Fruit fly (Drosophila melanogaster) whole organism, embryonic: ENCODE measurements around the gene Bro.
A peak's percentile ranks its signal among the peaks of the same experiment; 100 is the strongest.

Experiments
- Antp ChIP-seq: fragments of 200-800 bp; sonication (Bioruptor generic); optimal IDR thresholded peaks from 3 replicates; lab custom pipeline; 2016; ENCODE audit warnings: missing biosample characterization, missing genetic modification characterization
- Atf-2 ChIP-seq: fragments of 200-800 bp; sonication (Bioruptor generic); optimal IDR thresholded peaks from 2 replicates; lab custom pipeline; 2016; ENCODE audit warnings: missing biosample characterization, missing genetic modification characterization
- Bgb ChIP-seq: fragments of 200-800 bp; sonication (Bioruptor generic); IDR thresholded peaks from 2 replicates; pipeline ENCODE4 v1.3.6; 2022; ENCODE audit warnings: missing biosample characterization, missing genetic modification characterization; ENCODE audit not compliant: partially characterized antibody
- CG1024 ChIP-seq: fragments of 200-800 bp; sonication (Bioruptor generic); IDR thresholded peaks from 2 replicates; pipeline ENCODE4 v1.3.6; 2022; ENCODE audit warnings: missing biosample characterization, missing genetic modification characterization
- CG11085 ChIP-seq: fragments of 200-800 bp; sonication (Bioruptor generic); IDR thresholded peaks from 2 replicates; pipeline ENCODE4 v1.3.6; 2022; ENCODE audit warnings: missing biosample characterization, missing genetic modification characterization
- CG11695 ChIP-seq: fragments of 200-800 bp; sonication (Bioruptor generic); IDR thresholded peaks from 3 replicates; pipeline ENCODE4 v1.3.6; 2022; ENCODE audit warnings: missing biosample characterization, missing genetic modification characterization
- CG13775 ChIP-seq: fragments of 200-800 bp; sonication (Bioruptor generic); optimal IDR thresholded peaks from 3 replicates; lab custom pipeline; 2017; ENCODE audit warnings: missing biosample characterization, mild to moderate bottlenecking, missing genetic modification characterization
- CG14050 ChIP-seq: fragments of 200-800 bp; sonication (Bioruptor generic); IDR thresholded peaks from 3 replicates; pipeline ENCODE4 v1.3.6; 2022; ENCODE audit warnings: missing biosample characterization, missing genetic modification characterization
- CG15269 ChIP-seq: fragments of 200-800 bp; sonication (Bioruptor generic); optimal IDR thresholded peaks from 2 replicates; lab custom pipeline; 2018; ENCODE audit warnings: missing biosample characterization, mild to moderate bottlenecking, missing genetic modification characterization, moderate library complexity
- CG15696 ChIP-seq: fragments of 200-800 bp; sonication (Bioruptor generic); optimal IDR thresholded peaks from 2 replicates; lab custom pipeline; 2019; ENCODE audit warnings: missing biosample characterization, mild to moderate bottlenecking, missing genetic modification characterization, moderate library complexity
- CG18764 ChIP-seq: fragments of 200-800 bp; sonication (Bioruptor generic); optimal IDR thresholded peaks from 3 replicates; lab custom pipeline; 2016; ENCODE audit warnings: missing biosample characterization, missing genetic modification characterization
- CG2889 ChIP-seq: fragments of 200-800 bp; sonication (Bioruptor generic); IDR thresholded peaks from 3 replicates; pipeline ENCODE4 v1.3.6; 2022; ENCODE audit warnings: missing biosample characterization, missing genetic modification characterization
- CG3065 ChIP-seq: fragments of 200-800 bp; sonication (Bioruptor generic); optimal IDR thresholded peaks from 2 replicates; lab custom pipeline; 2016; ENCODE audit warnings: missing biosample characterization, missing genetic modification characterization
- CG31224 ChIP-seq: fragments of 200-800 bp; sonication (Bioruptor generic); IDR thresholded peaks from 2 replicates; pipeline ENCODE4 v1.3.6; 2022; ENCODE audit warnings: missing biosample characterization, missing genetic modification characterization
- CG33557 ChIP-seq: fragments of 200-800 bp; sonication (Bioruptor generic); optimal IDR thresholded peaks from 2 replicates; lab custom pipeline; 2019; ENCODE audit warnings: missing biosample characterization, mild to moderate bottlenecking, missing genetic modification characterization, moderate library complexity
- CG3995 ChIP-seq: fragments of 200-800 bp; sonication (Bioruptor generic); optimal IDR thresholded peaks from 3 replicates; lab custom pipeline; 2016; ENCODE audit warnings: missing biosample characterization, missing genetic modification characterization
- CG4707 ChIP-seq: fragments of 200-800 bp; sonication (Bioruptor generic); optimal IDR thresholded peaks from 2 replicates; lab custom pipeline; 2018; ENCODE audit warnings: missing biosample characterization, mild to moderate bottlenecking, missing genetic modification characterization, moderate library complexity
- CG4730 ChIP-seq: fragments of 200-800 bp; sonication (Bioruptor generic); IDR thresholded peaks from 2 replicates; pipeline ENCODE4 v1.3.6; 2022; ENCODE audit warnings: missing biosample characterization, missing genetic modification characterization
- CG4854 ChIP-seq: fragments of 200-800 bp; sonication (Bioruptor generic); optimal IDR thresholded peaks from 2 replicates; lab custom pipeline; 2016; ENCODE audit warnings: missing biosample characterization, missing genetic modification characterization, inconsistent platforms
- CG6254 ChIP-seq: fragments of 200-800 bp; sonication (Bioruptor generic); optimal IDR thresholded peaks from 3 replicates; lab custom pipeline; 2017; ENCODE audit warnings: mild to moderate bottlenecking, missing biosample characterization, missing genetic modification reagents, missing genetic modification characterization
- CG8478 ChIP-seq: fragments of >200 bp; optimal IDR thresholded peaks from 2 replicates; lab custom pipeline; 2018
- Chrac-16 ChIP-seq: fragments of 200-800 bp; sonication (Bioruptor generic); optimal IDR thresholded peaks from 3 replicates; lab custom pipeline; 2016; ENCODE audit warnings: missing biosample characterization, missing genetic modification characterization
- CkIIα-i1 ChIP-seq: fragments of 200-800 bp; sonication (Bioruptor generic); IDR thresholded peaks from 2 replicates; pipeline ENCODE4 v1.3.6; 2022; ENCODE audit warnings: missing biosample characterization, missing genetic modification characterization
- Dek ChIP-seq: fragments of 200-800 bp; sonication (Bioruptor generic); optimal IDR thresholded peaks from 3 replicates; lab custom pipeline; 2019; ENCODE audit warnings: missing biosample characterization, mild to moderate bottlenecking, missing genetic modification characterization, moderate library complexity
- Jarid2 ChIP-seq: fragments of 200-800 bp; sonication (Bioruptor generic); optimal IDR thresholded peaks from 3 replicates; lab custom pipeline; 2017; ENCODE audit warnings: mild to moderate bottlenecking, missing biosample characterization, missing genetic modification reagents, missing genetic modification characterization
- Lhr ChIP-seq: fragments of 200-800 bp; sonication (Bioruptor generic); optimal IDR thresholded peaks from 3 replicates; lab custom pipeline; 2017; ENCODE audit warnings: mild to moderate bottlenecking, missing biosample characterization, missing genetic modification reagents, missing genetic modification characterization
- Med ChIP-seq: fragments of 200-800 bp; sonication (Bioruptor generic); peaks from one replicate; lab custom pipeline; 2016; ENCODE audit warnings: missing biosample characterization, missing genetic modification characterization, mild to moderate bottlenecking, inconsistent platforms, moderate library complexity
- Nf-YA ChIP-seq: fragments of 200-800 bp; sonication (Bioruptor generic); IDR thresholded peaks from 2 replicates; pipeline ENCODE4 v1.3.6; 2022; ENCODE audit warnings: missing biosample characterization, missing genetic modification characterization
- Ptx1 ChIP-seq: fragments of 200-800 bp; sonication (Bioruptor generic); IDR thresholded peaks from 2 replicates; pipeline ENCODE4 v1.3.6; 2022; ENCODE audit warnings: missing biosample characterization, missing genetic modification characterization
- Rfx ChIP-seq: fragments of 200-800 bp; sonication (Bioruptor generic); IDR thresholded peaks from 2 replicates; pipeline ENCODE4 v1.3.6; 2022; ENCODE audit warnings: missing biosample characterization, missing genetic modification characterization
- Trl ChIP-seq, 3 experiments: fragments of >200 bp in 2 of 3; fragments of 200-800 bp in 1 of 3; sonication (Bioruptor generic) in 1 of 3; optimal IDR thresholded peaks; 2 replicates in 1 of 3; 3 replicates in 2 of 3; lab custom pipeline; 2016 to 2017; ENCODE audit warnings: missing biosample characterization in 1 of 3, missing genetic modification characterization in 1 of 3
- bab2 ChIP-seq: fragments of 200-800 bp; sonication (Bioruptor generic); optimal IDR thresholded peaks from 2 replicates; lab custom pipeline; 2016; ENCODE audit warnings: missing biosample characterization, missing genetic modification characterization
- bsh ChIP-seq, 2 experiments: fragments of 200-800 bp; sonication (Bioruptor generic); optimal IDR thresholded peaks; 2 replicates each; lab custom pipeline; 2017 to 2018; ENCODE audit warnings: mild to moderate bottlenecking in 2 of 2, missing biosample characterization in 2 of 2, missing genetic modification characterization in 2 of 2, moderate library complexity in 1 of 2
- cg ChIP-seq: fragments of 200-800 bp; sonication (Bioruptor generic); optimal IDR thresholded peaks from 3 replicates; lab custom pipeline; 2019; ENCODE audit warnings: missing biosample characterization, mild to moderate bottlenecking, missing genetic modification characterization, moderate library complexity
- chif ChIP-seq, 2 experiments: fragments of 200-800 bp; sonication (Bioruptor generic); optimal IDR thresholded peaks; 3 replicates each; lab custom pipeline; 2016; ENCODE audit warnings: missing biosample characterization in 2 of 2, missing genetic modification characterization in 2 of 2
- chn ChIP-seq: fragments of 200-800 bp; sonication (Bioruptor generic); optimal IDR thresholded peaks from 2 replicates; lab custom pipeline; 2016; ENCODE audit warnings: missing biosample characterization, missing genetic modification characterization
- crol ChIP-seq: fragments of 200-800 bp; sonication (Bioruptor generic); IDR thresholded peaks from 2 replicates; pipeline ENCODE4 v1.3.6; 2022; ENCODE audit warnings: missing biosample characterization, missing genetic modification characterization
- emc ChIP-seq: fragments of 200-800 bp; sonication (Bioruptor generic); optimal IDR thresholded peaks from 2 replicates; lab custom pipeline; 2016; ENCODE audit warnings: missing biosample characterization, missing genetic modification characterization
- en ChIP-seq: fragments of 200-800 bp; sonication (Bioruptor generic); optimal IDR thresholded peaks from 2 replicates; lab custom pipeline; 2016; ENCODE audit warnings: missing biosample characterization, missing genetic modification characterization
- ewg ChIP-seq: fragments of 200-800 bp; sonication (Bioruptor generic); optimal IDR thresholded peaks from 3 replicates; lab custom pipeline; 2017; ENCODE audit warnings: mild to moderate bottlenecking, missing biosample characterization, missing genetic modification reagents, missing genetic modification characterization
- ind ChIP-seq: fragments of 200-800 bp; sonication (Bioruptor generic); optimal IDR thresholded peaks from 3 replicates; lab custom pipeline; 2016; ENCODE audit warnings: missing biosample characterization, missing genetic modification characterization
- kah ChIP-seq: fragments of 200-800 bp; sonication (Bioruptor generic); optimal IDR thresholded peaks from 2 replicates; lab custom pipeline; 2018; ENCODE audit warnings: missing biosample characterization, mild to moderate bottlenecking, missing genetic modification characterization
- prd ChIP-seq, 3 experiments: fragments of >200 bp in 2 of 3; fragments of 200-800 bp in 1 of 3; sonication (Bioruptor generic) in 1 of 3; optimal IDR thresholded peaks in 2 of 3; IDR thresholded peaks in 1 of 3; 2 replicates in 2 of 3; 3 replicates in 1 of 3; pipeline versions ENCODE4 v1.3.6 to Lab custom; 2017 to 2022; ENCODE audit warnings: missing biosample characterization in 1 of 3, missing genetic modification characterization in 1 of 3
- ro ChIP-seq: fragments of 200-800 bp; sonication (Bioruptor generic); IDR thresholded peaks from 2 replicates; pipeline ENCODE4 v1.3.6; 2022; ENCODE audit warnings: missing biosample characterization, missing genetic modification characterization
- scrt ChIP-seq: fragments of 200-800 bp; sonication (Bioruptor generic); optimal IDR thresholded peaks from 2 replicates; lab custom pipeline; 2018; ENCODE audit warnings: missing biosample characterization, mild to moderate bottlenecking, missing genetic modification characterization, moderate library complexity
- sob ChIP-seq: fragments of 200-800 bp; sonication (Bioruptor generic); IDR thresholded peaks from 2 replicates; pipeline ENCODE4 v1.3.6; 2022; ENCODE audit warnings: missing biosample characterization, missing genetic modification characterization
- ssp ChIP-seq: fragments of 200-800 bp; sonication (Bioruptor generic); IDR thresholded peaks from 2 replicates; pipeline ENCODE4 v1.3.6; 2022; ENCODE audit warnings: missing biosample characterization, missing genetic modification characterization
- ttk ChIP-seq: fragments of 200-800 bp; sonication (Bioruptor generic); IDR thresholded peaks from 2 replicates; pipeline ENCODE4 v2.1.2; 2022; ENCODE audit warnings: missing biosample characterization, missing genetic modification characterization
- unpg ChIP-seq: fragments of 200-800 bp; sonication (Bioruptor generic); optimal IDR thresholded peaks from 3 replicates; lab custom pipeline; 2018; ENCODE audit warnings: missing biosample characterization, mild to moderate bottlenecking, missing genetic modification characterization, moderate library complexity

Bro gene

dm6 chr3L:1626924-1627323 lies 20.7 kb upstream of the Bro start (continued):
- TF ChIP-seq ro (GFP tag; lab: Robert Waterston, UW): no peak
- peak; percentile 48; the same call in 1 of the 2 replicates for TF ChIP-seq CG31224 (GFP tag; lab: Robert Waterston, UW)
- TF ChIP-seq emc (GFP tag; lab: Kevin White, UChicago): no peak
- TF ChIP-seq CG15269 (tag; lab: Kevin White, UChicago): no peak
- no peak for TF ChIP-seq CG11695 (GFP tag; lab: Robert Waterston, UW)
- no peak for TF ChIP-seq CG3065 (GFP tag; lab: Kevin White, UChicago)
- no peak for TF ChIP-seq bab2 (GFP tag; lab: Kevin White, UChicago)
- TF ChIP-seq Jarid2 (GFP tag; lab: Kevin White, UChicago): no peak
- TF ChIP-seq sob (GFP tag; lab: Robert Waterston, UW): no peak
- TF ChIP-seq scrt (GFP tag; lab: Kevin White, UChicago): no peak
- no peak for TF ChIP-seq Med (GFP tag; lab: Kevin White, UChicago)
- TF ChIP-seq CG2889: no peak
- TF ChIP-seq CkIIα-i1 (GFP tag; lab: Robert Waterston, UW): no peak
- peak; percentile 15 to 38 for TF ChIP-seq Trl (optimal IDR thresholded peaks at IDR 0.05; lab: Kevin White, UChicago)
- no peak for TF ChIP-seq Trl (GFP tag; optimal IDR thresholded peaks at IDR 0.05; lab: Kevin White, UChicago)
- TF ChIP-seq Lhr (GFP tag; lab: Kevin White, UChicago): no peak
- no peak for TF ChIP-seq CG15696
- TF ChIP-seq CG13775: no peak
- TF ChIP-seq, all 482 proteins: peak for 6

dm6 chr3L:1628176-1628866 lies 19.3 kb upstream of the Bro start, which contains the start of gene CG13928:
CG13928 (minus strand) TSS chr3L:1628377.
- no peak for TF ChIP-seq Chrac-16 (GFP tag; lab: Kevin White, UChicago)
- no peak for TF ChIP-seq bsh (GFP tag; optimal IDR thresholded peaks at IDR 0.05; lab: Kevin White, UChicago)
- TF ChIP-seq ttk (GFP tag; lab: Robert Waterston, UW): 0 out of 2 replicates have a peak, but pooled peaks have one; percentile 17
- TF ChIP-seq Bgb: peak; percentile 69; the same call in 1 of the 2 replicates
- peak; percentile 77 for TF ChIP-seq cg (GFP tag; lab: Kevin White, UChicago)
- TF ChIP-seq CG4730 (GFP tag; lab: Robert Waterston, UW): no peak
- TF ChIP-seq ind (GFP tag; lab: Kevin White, UChicago): no peak
- TF ChIP-seq CG1024 (GFP tag; lab: Robert Waterston, UW): 0 out of 2 replicates have a peak, but pooled peaks have one; percentile 20
- no peak for TF ChIP-seq unpg (GFP tag; lab: Kevin White, UChicago)
- no peak for TF ChIP-seq CG33557 (GFP tag; lab: Kevin White, UChicago)
- TF ChIP-seq Rfx (GFP tag; lab: Robert Waterston, UW): no peak
- TF ChIP-seq CG11085 (GFP tag; lab: Robert Waterston, UW): no peak
- no peak for TF ChIP-seq Dek (tag; lab: Kevin White, UChicago)
- TF ChIP-seq CG14050 (GFP tag; lab: Robert Waterston, UW): no peak
- no peak for TF ChIP-seq ssp (GFP tag; lab: Robert Waterston, UW)
- no peak for TF ChIP-seq en (GFP tag; lab: Kevin White, UChicago)
- TF ChIP-seq Ptx1 (GFP tag; lab: Robert Waterston, UW): no peak; the same call in 1 of the 2 replicates
- no peak for TF ChIP-seq chif (GFP tag; optimal IDR thresholded peaks at IDR 0.05; lab: Kevin White, UChicago)
- TF ChIP-seq kah (GFP tag; lab: Kevin White, UChicago): no peak
- peak; percentile 11 for TF ChIP-seq CG8478
- no peak for TF ChIP-seq Atf-2 (GFP tag; lab: Kevin White, UChicago)
- no peak for TF ChIP-seq chn
- no peak for TF ChIP-seq prd (optimal IDR thresholded peaks at IDR 0.05; lab: Kevin White, UChicago)
- TF ChIP-seq prd (GFP tag; IDR thresholded peaks at IDR 0.05; lab: Robert Waterston, UW): no peak
- TF ChIP-seq crol (GFP tag; lab: Robert Waterston, UW): peak; percentile 84
- no peak for TF ChIP-seq Antp (GFP tag; lab: Kevin White, UChicago)
- no peak for TF ChIP-seq Nf-YA (GFP tag; lab: Robert Waterston, UW)
- peak; percentile 89 for TF ChIP-seq ewg
- TF ChIP-seq CG4854 (GFP tag; lab: Kevin White, UChicago): no peak
- TF ChIP-seq CG18764 (GFP tag; lab: Kevin White, UChicago): peak; percentile 97
- no peak for TF ChIP-seq CG6254 (GFP tag; lab: Kevin White, UChicago)
- no peak for TF ChIP-seq CG4707 (GFP tag; lab: Kevin White, UChicago)
- TF ChIP-seq CG3995 (GFP tag; lab: Kevin White, UChicago): peak; percentile 60
